Worm (Caenorhabditis elegans): Measurements from ENCODE around the gene C13A2.7.

- TF ChIP-seq W03F9.2 (tag; optimal IDR thresholded peaks at IDR 0.05) (no peak), him-1 (tag; optimal IDR thresholded peaks at IDR 0.05) (no peak), dao-5 (tag; optimal IDR thresholded peaks at IDR 0.05) (no peak)
Observed at ce11 chrV:7220973-7221519, 45.1 kb upstream of the C13A2.7 start, which contains the start of the genes C13F10.8, C13F10.6 and kxd-1.

Data from whole organism, L4/young adult.